In the genomic region with DNA sequence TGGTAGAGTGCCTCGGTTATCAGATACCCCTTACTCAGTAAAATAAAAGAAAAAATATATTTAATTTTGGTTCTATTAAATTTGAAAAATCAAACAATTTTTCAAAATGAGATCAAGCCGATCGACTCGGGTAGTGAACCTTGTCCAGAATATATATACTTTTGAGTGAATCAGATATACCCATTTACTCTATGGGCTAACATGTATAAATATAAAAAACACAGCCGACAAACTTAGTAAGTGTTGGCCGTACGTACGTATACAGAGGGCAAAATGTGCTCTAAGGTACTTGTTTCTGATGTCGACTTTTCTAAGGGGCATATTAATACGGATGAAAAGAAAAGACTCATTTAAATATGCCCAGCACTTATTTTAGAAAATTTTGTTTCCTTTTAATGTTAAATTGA, we compare ENCODE assay signal across 1 fruit fly cellular context.
TF ChIP-seq lines count a peak whose summit lies in the region.

No protein-coding gene starts in this region.

TF ChIP-seq in whole organism, prepupa, 60 proteins besides CTCF, POLR2A, EP300 and RAD21 (continued from another document):
- TF ChIP-seq topi (GFP tag; optimal IDR thresholded peaks at IDR 0.05; lab: Kevin White, UChicago) = peak; percentile 72
- TF ChIP-seq CG31627 (GFP tag; optimal IDR thresholded peaks at IDR 0.05; lab: Kevin White, UChicago) = peak; percentile 75
- TF ChIP-seq CG32006 (GFP tag; optimal IDR thresholded peaks at IDR 0.05; lab: Kevin White, UChicago) = no peak
- TF ChIP-seq Eip78C (GFP tag; lab: Kevin White, UChicago) = peak; percentile 80
- TF ChIP-seq net (GFP tag; optimal IDR thresholded peaks at IDR 0.05; lab: Kevin White, UChicago) = no peak
- TF ChIP-seq CG15336 (GFP tag; IDR thresholded peaks at IDR 0.05; lab: Robert Waterston, UW) = no peak
- peak; percentile 74 for TF ChIP-seq Sox102F (GFP tag; optimal IDR thresholded peaks at IDR 0.05; lab: Kevin White, UChicago)
- TF ChIP-seq CG6808 (GFP tag; optimal IDR thresholded peaks at IDR 0.05; lab: Kevin White, UChicago) = no peak
- no peak for TF ChIP-seq CG8119 (GFP tag; IDR thresholded peaks at IDR 0.05; lab: Robert Waterston, UW)
- no peak for TF ChIP-seq CG1621 (tag; optimal IDR thresholded peaks at IDR 0.05; lab: Kevin White, UChicago)
- peak; percentile 31 for TF ChIP-seq Sox14 (GFP tag; optimal IDR thresholded peaks at IDR 0.05; lab: Kevin White, UChicago)
- no peak for TF ChIP-seq Hr4 (GFP tag; optimal IDR thresholded peaks at IDR 0.05; lab: Kevin White, UChicago)
- no peak for TF ChIP-seq CG10669 (GFP tag; optimal IDR thresholded peaks at IDR 0.05; lab: Kevin White, UChicago)
- TF ChIP-seq CG4318 (GFP tag; optimal IDR thresholded peaks at IDR 0.05; lab: Kevin White, UChicago) = no peak
- no peak for TF ChIP-seq fd59A (GFP tag; optimal IDR thresholded peaks at IDR 0.05; lab: Kevin White, UChicago)
- TF ChIP-seq CG6163 (GFP tag; IDR thresholded peaks at IDR 0.05; lab: Robert Waterston, UW) = 0 out of 3 replicates have a peak, but pooled peaks have one; percentile 4
- no peak for TF ChIP-seq Ets96B (tag; optimal IDR thresholded peaks at IDR 0.05; lab: Kevin White, UChicago)
- TF ChIP-seq OdsH (GFP tag; optimal IDR thresholded peaks at IDR 0.05; lab: Kevin White, UChicago) = peak; percentile 38
- TF ChIP-seq CG11902 (GFP tag; optimal IDR thresholded peaks at IDR 0.05; lab: Kevin White, UChicago) = peak; percentile 13
- peak; percentile 56 for TF ChIP-seq pdm3 (GFP tag; optimal IDR thresholded peaks at IDR 0.05; lab: Kevin White, UChicago)
- TF ChIP-seq dac (GFP tag; optimal IDR thresholded peaks at IDR 0.05; lab: Kevin White, UChicago) = no peak
- no peak for TF ChIP-seq CG6276 (GFP tag; optimal IDR thresholded peaks at IDR 0.05; lab: Kevin White, UChicago)
- peak; percentile 4 for TF ChIP-seq CG3919 (GFP tag; optimal IDR thresholded peaks at IDR 0.05; lab: Kevin White, UChicago)
- peak; percentile 88 for TF ChIP-seq esn (GFP tag; optimal IDR thresholded peaks at IDR 0.05; lab: Kevin White, UChicago)
- TF ChIP-seq Smox (GFP tag; optimal IDR thresholded peaks at IDR 0.05; lab: Kevin White, UChicago) = peak; percentile 77
- no peak for TF ChIP-seq Eip93F (GFP tag; optimal IDR thresholded peaks at IDR 0.05; lab: Kevin White, UChicago)
- no peak for TF ChIP-seq Lpt (GFP tag; optimal IDR thresholded peaks at IDR 0.05; lab: Kevin White, UChicago)
- TF ChIP-seq Sox15 (GFP tag; optimal IDR thresholded peaks at IDR 0.05; lab: Kevin White, UChicago) = no peak
- TF ChIP-seq fd85E (GFP tag; optimal IDR thresholded peaks at IDR 0.05; lab: Kevin White, UChicago) = no peak
- TF ChIP-seq cyc (GFP tag; optimal IDR thresholded peaks at IDR 0.05; lab: Kevin White, UChicago) = peak; percentile 56
- peak; percentile 81 for TF ChIP-seq Met (GFP tag; optimal IDR thresholded peaks at IDR 0.05; lab: Kevin White, UChicago)
- no peak for TF ChIP-seq Gug (GFP tag; IDR thresholded peaks at IDR 0.05; lab: Robert Waterston, UW)
- peak; percentile 91 for TF ChIP-seq svp (GFP tag; lab: Kevin White, UChicago)
- TF ChIP-seq salr (GFP tag; optimal IDR thresholded peaks at IDR 0.05; lab: Kevin White, UChicago) = no peak
